Fruit fly (Drosophila melanogaster): Measurements from ENCODE around the gene Dbx.

Dbx gene

dm6 chr3L:1904440-1904839 lies 16.7 kb upstream of the Dbx start:
- no peak for TF ChIP-seq ovo (GFP tag; optimal IDR thresholded peaks at IDR 0.05)

- TF ChIP-seq toe (GFP tag; optimal IDR thresholded peaks at IDR 0.05) (no peak), CG1620 (GFP tag; optimal IDR thresholded peaks at IDR 0.05) (no peak)
Measured at dm6 chr3L:1905273-1905672, 15.8 kb upstream of the Dbx start.

DNA sequence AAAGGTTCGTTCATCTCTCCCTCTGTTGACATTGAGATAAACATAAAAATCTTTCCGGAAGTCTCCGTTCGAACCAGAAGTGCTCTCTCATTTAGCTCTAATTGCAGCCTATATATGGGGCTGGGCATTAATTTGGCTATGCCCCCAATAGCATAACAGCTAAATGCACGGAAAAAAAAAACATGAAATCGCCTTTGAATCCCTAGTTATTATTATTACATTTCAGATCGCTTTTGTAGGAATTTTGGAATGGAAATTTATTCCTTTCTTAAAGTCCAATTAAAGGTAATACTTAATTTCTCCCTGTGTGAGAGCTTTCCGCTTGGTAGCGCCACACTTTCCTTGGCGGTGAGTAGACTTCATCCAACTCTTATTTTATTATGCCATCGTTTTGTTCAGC lies 14.9 kb upstream of the Dbx start:
- TF ChIP-seq CG1620 (GFP tag; optimal IDR thresholded peaks at IDR 0.05) (no peak), ovo (GFP tag; optimal IDR thresholded peaks at IDR 0.05) (no peak), cic (GFP tag; optimal IDR thresholded peaks at IDR 0.05) (no peak), CG7045 (GFP tag; optimal IDR thresholded peaks at IDR 0.05) (no peak), kay (GFP tag; ENCODE audit: borderline replicate concordance) (no peak), CG5204 (GFP tag; optimal IDR thresholded peaks at IDR 0.05) (no peak), toe (GFP tag; optimal IDR thresholded peaks at IDR 0.05) (no peak), CG11617 (GFP tag; optimal IDR thresholded peaks at IDR 0.05) (no peak), tj (GFP tag; optimal IDR thresholded peaks at IDR 0.05) (no peak), Clk (GFP tag; optimal IDR thresholded peaks at IDR 0.05) (no peak), CG12768 (GFP tag; optimal IDR thresholded peaks at IDR 0.05) (no peak), Hr96 (GFP tag; optimal IDR thresholded peaks at IDR 0.05) (no peak), cnc (optimal IDR thresholded peaks at IDR 0.05) (no peak), bab1 (GFP tag; optimal IDR thresholded peaks at IDR 0.05) (no peak)

DNA sequence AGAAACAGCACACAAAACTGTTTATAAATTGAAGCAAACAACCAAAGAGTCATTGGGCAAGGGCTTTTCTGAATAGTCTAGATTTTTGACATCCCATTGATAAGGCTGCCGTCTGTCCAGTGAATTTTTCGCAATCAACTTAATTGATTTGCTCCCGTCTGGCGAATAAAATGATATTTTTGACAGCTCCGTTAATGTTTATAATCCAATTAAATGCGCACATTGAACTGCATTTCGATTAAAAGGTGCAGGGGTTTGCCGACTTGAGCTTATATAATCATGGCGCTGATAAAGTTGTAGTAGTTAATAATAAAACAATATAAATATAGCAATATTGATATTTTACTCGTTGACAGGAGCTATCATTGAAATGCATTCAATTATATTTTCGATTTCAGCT lies 12.1 kb upstream of the Dbx start:
- no peak for TF ChIP-seq kay (GFP tag; ENCODE audit: borderline replicate concordance)
- TF ChIP-seq CG1620 (GFP tag; optimal IDR thresholded peaks at IDR 0.05), result no peak
- no peak for TF ChIP-seq tj (GFP tag; optimal IDR thresholded peaks at IDR 0.05)
- TF ChIP-seq Clk (GFP tag; optimal IDR thresholded peaks at IDR 0.05), result no peak
- TF ChIP-seq ovo (GFP tag; optimal IDR thresholded peaks at IDR 0.05), result no peak
- no peak for TF ChIP-seq bab1 (GFP tag; optimal IDR thresholded peaks at IDR 0.05)
- no peak for TF ChIP-seq CG7045 (GFP tag; optimal IDR thresholded peaks at IDR 0.05)
- TF ChIP-seq CG5204 (GFP tag; optimal IDR thresholded peaks at IDR 0.05), result no peak
- TF ChIP-seq CG12768 (GFP tag; optimal IDR thresholded peaks at IDR 0.05), result no peak
- TF ChIP-seq CG7101 (tag; optimal IDR thresholded peaks at IDR 0.05), result no peak

DNA sequence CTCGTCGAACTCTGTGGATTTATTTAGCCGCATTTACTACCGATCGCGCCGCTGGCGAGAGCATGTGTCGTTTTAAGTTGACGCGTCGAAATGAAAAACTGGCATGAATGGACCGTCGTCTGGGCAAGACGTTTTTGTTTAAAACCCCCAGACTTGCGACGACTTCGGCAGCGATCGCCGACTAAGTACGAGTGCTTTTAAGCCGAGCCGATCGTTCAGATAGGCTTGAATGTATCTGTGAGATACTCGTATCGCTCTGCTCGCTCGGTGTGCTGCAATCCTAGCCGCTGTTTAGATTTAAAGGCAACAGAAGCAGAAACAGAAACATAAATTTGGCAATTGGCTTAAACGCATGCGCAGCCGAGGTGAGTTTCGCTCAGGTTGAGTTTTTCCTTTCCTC lies 11.0 kb upstream of the Dbx start, which contains the start of gene dsb:
TSS of gene dsb (minus strand) at position 91 of the 400 bp plus-strand sequence.
- TF ChIP-seq CG12768 (GFP tag; optimal IDR thresholded peaks at IDR 0.05) (no peak), cnc (optimal IDR thresholded peaks at IDR 0.05) (no peak), CG7045 (GFP tag; optimal IDR thresholded peaks at IDR 0.05) (no peak), CG5204 (GFP tag; optimal IDR thresholded peaks at IDR 0.05) (no peak)

DNA sequence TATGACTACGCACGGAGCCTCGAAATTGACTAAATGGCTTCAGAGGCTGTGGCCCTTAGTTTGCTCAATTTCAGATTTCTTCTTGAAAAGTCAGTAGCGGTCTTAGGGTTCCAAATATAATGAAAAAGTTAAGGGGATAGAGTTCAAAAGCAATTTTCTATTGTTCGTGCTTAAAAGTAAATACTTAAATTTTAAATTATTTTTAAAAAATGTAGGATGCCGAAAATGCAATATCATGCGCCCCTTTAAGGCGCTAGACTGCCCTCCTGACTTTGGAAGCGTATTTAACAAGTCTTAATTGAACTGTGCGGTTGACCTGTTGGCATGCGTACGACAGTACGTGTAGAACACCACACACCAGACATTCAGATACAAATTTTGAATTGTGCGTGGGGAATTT lies 6.4 kb upstream of the Dbx start:
- TF ChIP-seq CG11617 (GFP tag; optimal IDR thresholded peaks at IDR 0.05) (no peak), CG1620 (GFP tag; optimal IDR thresholded peaks at IDR 0.05) (no peak), CG5204 (GFP tag; optimal IDR thresholded peaks at IDR 0.05) (no peak), cnc (optimal IDR thresholded peaks at IDR 0.05) (no peak), cic (GFP tag; optimal IDR thresholded peaks at IDR 0.05) (no peak), Mnt (GFP tag; optimal IDR thresholded peaks at IDR 0.05) (no peak), CG12768 (GFP tag; optimal IDR thresholded peaks at IDR 0.05) (no peak)

dm6 chr3L:1916617-1917016 lies 4.5 kb upstream of the Dbx start:
- TF ChIP-seq CG12768 (GFP tag; optimal IDR thresholded peaks at IDR 0.05) (no peak), CG14711 (tag; optimal IDR thresholded peaks at IDR 0.05) (no peak), pad (GFP tag; optimal IDR thresholded peaks at IDR 0.05) (no peak), toe (GFP tag; optimal IDR thresholded peaks at IDR 0.05) (no peak), CG1620 (GFP tag; optimal IDR thresholded peaks at IDR 0.05) (no peak), Crg-1 (GFP tag; optimal IDR thresholded peaks at IDR 0.05) (no peak), ovo (GFP tag; optimal IDR thresholded peaks at IDR 0.05) (no peak)

DNA sequence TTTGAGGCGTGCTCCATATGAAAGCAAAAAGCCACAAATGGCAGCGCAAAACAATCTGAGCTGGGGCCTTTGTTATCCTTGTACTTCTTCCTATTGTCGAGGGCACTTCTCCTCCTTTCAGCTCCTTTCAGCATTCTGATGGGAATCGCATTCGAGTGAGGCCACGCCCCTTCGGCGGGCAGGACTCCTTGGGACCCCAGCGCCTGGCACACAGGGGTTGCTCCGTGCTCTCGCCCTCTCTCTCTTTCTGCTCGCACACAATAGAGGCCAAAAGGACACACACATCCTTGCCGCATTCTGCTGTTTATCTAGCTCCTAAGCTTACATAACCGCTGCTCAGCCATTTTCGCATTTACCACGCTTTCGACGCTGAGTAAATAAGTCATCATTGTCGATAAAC lies 1.1 kb upstream of the Dbx start:
- TF ChIP-seq pad (GFP tag; optimal IDR thresholded peaks at IDR 0.05) (no peak), CG5204 (GFP tag; optimal IDR thresholded peaks at IDR 0.05) (no peak), Hr96 (GFP tag; optimal IDR thresholded peaks at IDR 0.05) (no peak), CG7045 (GFP tag; optimal IDR thresholded peaks at IDR 0.05) (no peak), CG1620 (GFP tag; optimal IDR thresholded peaks at IDR 0.05) (no peak), tj (GFP tag; optimal IDR thresholded peaks at IDR 0.05) (no peak), CG11617 (GFP tag; optimal IDR thresholded peaks at IDR 0.05) (no peak), Crg-1 (GFP tag; optimal IDR thresholded peaks at IDR 0.05) (no peak), cic (GFP tag; optimal IDR thresholded peaks at IDR 0.05) (no peak), CG12768 (GFP tag; optimal IDR thresholded peaks at IDR 0.05) (no peak), Mnt (GFP tag; optimal IDR thresholded peaks at IDR 0.05) (no peak), ovo (GFP tag; optimal IDR thresholded peaks at IDR 0.05) (no peak), bab1 (GFP tag; optimal IDR thresholded peaks at IDR 0.05) (no peak), kay (GFP tag; ENCODE audit: borderline replicate concordance) (no peak), Clk (GFP tag; optimal IDR thresholded peaks at IDR 0.05) (no peak)

DNA sequence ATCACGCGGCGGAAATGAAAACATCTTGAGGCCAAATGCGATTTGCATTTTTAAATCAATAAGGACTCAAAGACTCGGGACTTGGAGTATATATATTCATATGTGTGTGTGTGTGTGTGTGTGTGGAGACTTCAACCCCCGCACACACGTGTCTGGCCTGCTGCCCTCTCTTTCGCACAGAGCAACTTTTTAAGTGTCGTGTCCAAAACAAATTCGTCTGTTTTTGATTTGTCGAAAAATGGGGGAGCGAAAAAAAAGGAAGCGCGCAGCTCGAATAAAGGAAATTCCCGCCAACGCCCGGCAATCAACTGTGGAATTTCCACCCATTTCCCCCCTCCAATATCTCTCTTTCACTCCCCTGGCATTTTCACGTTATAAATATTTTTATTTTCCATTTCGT lies 7.9 kb downstream of the Dbx start:
- TF ChIP-seq bab1 (GFP tag; optimal IDR thresholded peaks at IDR 0.05), result no peak
- no peak for TF ChIP-seq Clk (GFP tag; optimal IDR thresholded peaks at IDR 0.05)
- no peak for TF ChIP-seq Crg-1 (GFP tag; optimal IDR thresholded peaks at IDR 0.05)
